Fruit fly (Drosophila melanogaster): ENCODE results near the gene aly.

Gene aly

dm6 chr3L:3042150-3043049, 16.1 kb upstream of the aly start, which contains the start of gene Prx4 (continued):
- TF ChIP-seq zfh1 (GFP tag; IDR thresholded peaks at IDR 0.05) (peak; percentile 85), CG7839 (tag; optimal IDR thresholded peaks at IDR 0.05) (peak; percentile 84), NFAT (GFP tag; IDR thresholded peaks at IDR 0.05) (peak; percentile 69), D19A (tag; optimal IDR thresholded peaks at IDR 0.05) (peak; percentile 63), bbx (GFP tag; IDR thresholded peaks at IDR 0.05; ENCODE audit: partially characterized antibody) (no peak), gce (GFP tag; IDR thresholded peaks at IDR 0.05) (peak; percentile 66; the same call in 2 of the 3 replicates), Xrp1 (GFP tag; IDR thresholded peaks at IDR 0.05) (peak; percentile 85), CG1792 (GFP tag; optimal IDR thresholded peaks at IDR 0.05) (no peak), CG11093 (GFP tag; IDR thresholded peaks at IDR 0.05) (peak; percentile 52; the same call in 2 of the 3 replicates), stwl (tag; optimal IDR thresholded peaks at IDR 0.05) (peak; percentile 74), crc (GFP tag; optimal IDR thresholded peaks at IDR 0.05) (no peak), esg (GFP tag; conservative IDR thresholded peaks at IDR 0.05) (peak; percentile 70), usp (GFP tag; optimal IDR thresholded peaks at IDR 0.05) (no peak), CG11504 (tag; optimal IDR thresholded peaks at IDR 0.05) (peak; percentile 76), repo (GFP tag; optimal IDR thresholded peaks at IDR 0.05) (no peak), Bgb (GFP tag; IDR thresholded peaks at IDR 0.05; ENCODE audit: partially characterized antibody) (no peak), Eip74EF (GFP tag; optimal IDR thresholded peaks at IDR 0.05) (peak in 1 of 2 experiments; percentile 34), sqz (GFP tag; optimal IDR thresholded peaks at IDR 0.05) (peak; percentile 1), CG8944 (GFP tag; optimal IDR thresholded peaks at IDR 0.05) (no peak), Abd-B (GFP tag; optimal IDR thresholded peaks at IDR 0.05) (peak; percentile 32), CG5245 (GFP tag; optimal IDR thresholded peaks at IDR 0.05) (peak; percentile 42), dati (GFP tag; IDR thresholded peaks at IDR 0.05) (peak; percentile 24; the same call in 1 of the 2 replicates), fd3F (GFP tag; optimal IDR thresholded peaks at IDR 0.05) (peak; percentile 56), Sry-δ (GFP tag; optimal IDR thresholded peaks at IDR 0.05) (no peak), kah (GFP tag; optimal IDR thresholded peaks at IDR 0.05) (peak; percentile 19), dimm (GFP tag; IDR thresholded peaks at IDR 0.05) (peak; percentile 49; the same call in 1 of the 2 replicates), Hey (tag; optimal IDR thresholded peaks at IDR 0.05) (no peak), croc (GFP tag; conservative IDR thresholded peaks at IDR 0.05) (peak; percentile 45; the same call in 2 of the 3 replicates), CG7963 (GFP tag; IDR thresholded peaks at IDR 0.05; ENCODE audit: partially characterized antibody) (no peak), HLH3B (GFP tag; IDR thresholded peaks at IDR 0.05) (peak; percentile 69), Meics (GFP tag; optimal IDR thresholded peaks at IDR 0.05) (peak; percentile 66), sna (GFP tag; IDR thresholded peaks at IDR 0.05; ENCODE audit: partially characterized antibody) (no peak), cad (GFP tag; optimal IDR thresholded peaks at IDR 0.05) (no peak), CG10959 (GFP tag; IDR thresholded peaks at IDR 0.05) (peak; percentile 48; the same call in 1 of the 2 replicates), GATAe (GFP tag; conservative IDR thresholded peaks at IDR 0.05) (no peak), CG16815 (GFP tag; optimal IDR thresholded peaks at IDR 0.05) (peak; percentile 58), az2 (GFP tag; optimal IDR thresholded peaks at IDR 0.05) (peak; percentile 62), CG2129 (GFP tag; IDR thresholded peaks at IDR 0.05; ENCODE audit: partially characterized antibody) (no peak), twi (tag; optimal IDR thresholded peaks at IDR 0.05) (peak; percentile 18), mirr (GFP tag; optimal IDR thresholded peaks at IDR 0.05) (no peak), wdn (GFP tag; IDR thresholded peaks at IDR 0.05) (0 out of 2 replicates have a peak, but pooled peaks have one; percentile 30), da (GFP tag; optimal IDR thresholded peaks at IDR 0.05) (no peak), schlank (tag; optimal IDR thresholded peaks at IDR 0.05) (peak; percentile 33), CG4360 (GFP tag; IDR thresholded peaks at IDR 0.05) (0 out of 2 replicates have a peak, but pooled peaks have one; percentile 49), Gug (GFP tag; IDR thresholded peaks at IDR 0.05) (peak; percentile 78), HLHmδ (GFP tag; optimal IDR thresholded peaks at IDR 0.05) (no peak), hb (GFP tag; IDR thresholded peaks at IDR 0.05; ENCODE audit: partially characterized antibody) (no peak), CTCF (GFP tag; optimal IDR thresholded peaks at IDR 0.05) (peak; percentile 9), chm (GFP tag; IDR thresholded peaks at IDR 0.05) (peak; percentile 69)

Data from whole organism, embryonic.